Worm (Caenorhabditis elegans) whole organism, mixed stage, embryonic: ENCODE results near the gene ddx-19.

Experiments used
- ces-1 ChIP-seq: fragments of 150-350 bp; optimal IDR thresholded peaks from 2 replicates; lab custom pipeline; 2014; ENCODE audit warnings: missing biosample characterization, missing genetic modification reagents, missing genetic modification characterization
- cnd-1 ChIP-seq: fragments of 200-800 bp; sonication (Bioruptor generic); optimal IDR thresholded peaks from 2 replicates; lab custom pipeline; 2018; ENCODE audit warnings: mild to moderate bottlenecking, missing genetic modification characterization, missing compliant biosample characterization
- mab-5 ChIP-seq: fragments of 150-350 bp; optimal IDR thresholded peaks from 2 replicates; lab custom pipeline; 2014; ENCODE audit warnings: missing biosample characterization, missing genetic modification characterization
- unc-39 ChIP-seq: fragments of 150-350 bp; optimal IDR thresholded peaks from 2 replicates; lab custom pipeline; 2014; ENCODE audit warnings: missing biosample characterization, missing genetic modification characterization
- unc-62 ChIP-seq: fragments of 150-350 bp; optimal IDR thresholded peaks from 2 replicates; lab custom pipeline; 2014; ENCODE audit warnings: missing biosample characterization, missing genetic modification reagents, missing genetic modification characterization

- no peak for TF ChIP-seq mab-5
- TF ChIP-seq unc-62 (GFP tag; lab: Kevin White, UChicago): peak; percentile 60
- no peak for TF ChIP-seq ces-1
- no peak for TF ChIP-seq unc-39
- no peak for TF ChIP-seq cnd-1 (tag; lab: Kevin White, UChicago)
Measured at ce11 chrII:8898582-8899356, 14.1 kb downstream of the ddx-19 start.
